Fruit fly (Drosophila melanogaster) whole organism, embryonic: ENCODE data around the gene Flad1.

Experiments
- CG12236 ChIP-seq: fragments of 200-800 bp; sonication (Bioruptor generic); optimal IDR thresholded peaks from 2 replicates; lab custom pipeline; 2016; ENCODE audit warnings: missing biosample characterization, missing genetic modification characterization
- Opbp ChIP-seq: fragments of 200-800 bp; sonication (Bioruptor generic); IDR thresholded peaks from 3 replicates; pipeline ENCODE4 v1.3.6; 2022; ENCODE audit warnings: missing biosample characterization, missing genetic modification characterization; ENCODE audit not compliant: partially characterized antibody
- da ChIP-seq: fragments of 200-800 bp; sonication (Bioruptor generic); optimal IDR thresholded peaks from 2 replicates; lab custom pipeline; 2016; ENCODE audit warnings: missing biosample characterization, missing genetic modification characterization
- gem ChIP-seq: fragments of 200-800 bp; sonication (Bioruptor generic); optimal IDR thresholded peaks from 2 replicates; lab custom pipeline; 2019; ENCODE audit warnings: missing biosample characterization, mild to moderate bottlenecking, missing genetic modification characterization, moderate library complexity

- TF ChIP-seq Opbp (GFP tag; lab: Robert Waterston, UW) (0 out of 3 replicates have a peak, but pooled peaks have one; percentile 39), da (GFP tag; lab: Kevin White, UChicago) (no peak), gem (tag; lab: Kevin White, UChicago) (no peak), CG12236 (GFP tag; lab: Kevin White, UChicago) (no peak)
These were observed 2.8 kb upstream of the Flad1 start, which contains the start of gene CG4404 for dm6 chrX:12905901-12906689.
